Fruit fly (Drosophila melanogaster) whole organism, prepupa: ENCODE measurements around the gene CG3123.
A peak's percentile ranks its signal among the peaks of the same experiment; 100 is the strongest.

ENCODE experiments used
- Blimp-1 ChIP-seq: fragments of 200-800 bp; sonication (Bioruptor generic); optimal IDR thresholded peaks from 3 replicates; lab custom pipeline; 2017; ENCODE audit warnings: missing biosample characterization, missing genetic modification characterization, mild to moderate bottlenecking, moderate library complexity, missing genetic modification reagents
- CG10669 ChIP-seq: fragments of 200-800 bp; sonication (Bioruptor generic); optimal IDR thresholded peaks from 3 replicates; lab custom pipeline; 2018; ENCODE audit warnings: missing biosample characterization, mild to moderate bottlenecking, missing genetic modification characterization, moderate library complexity
- CG3032 ChIP-seq: fragments of 200-800 bp; optimal IDR thresholded peaks from 2 replicates; lab custom pipeline; 2019; ENCODE audit warnings: missing biosample characterization, mild to moderate bottlenecking, missing genetic modification characterization, moderate library complexity
- CG31627 ChIP-seq: fragments of 200-800 bp; sonication (Bioruptor generic); optimal IDR thresholded peaks from 3 replicates; lab custom pipeline; 2016; ENCODE audit warnings: missing biosample characterization, missing genetic modification characterization
- CG3919 ChIP-seq: fragments of 200-800 bp; sonication (Bioruptor generic); optimal IDR thresholded peaks from 3 replicates; lab custom pipeline; 2016; ENCODE audit warnings: missing biosample characterization, missing genetic modification characterization
- CG4318 ChIP-seq: fragments of 200-800 bp; sonication (Bioruptor generic); optimal IDR thresholded peaks from 3 replicates; lab custom pipeline; 2017; ENCODE audit warnings: missing biosample characterization, mild to moderate bottlenecking, missing genetic modification characterization
- CG6163 ChIP-seq: fragments of 200-800 bp; sonication (Bioruptor generic); IDR thresholded peaks from 3 replicates; pipeline ENCODE4 v1.3.6; 2022; ENCODE audit warnings: missing biosample characterization, missing genetic modification characterization
- CG6276 ChIP-seq: fragments of 200-800 bp; sonication (Bioruptor generic); optimal IDR thresholded peaks from 2 replicates; lab custom pipeline; 2017; ENCODE audit warnings: missing biosample characterization, mild to moderate bottlenecking, missing genetic modification characterization
- CG6854 ChIP-seq: fragments of 200-800 bp; sonication (Bioruptor generic); optimal IDR thresholded peaks from 2 replicates; lab custom pipeline; 2017; ENCODE audit warnings: missing biosample characterization, mild to moderate bottlenecking, missing genetic modification characterization
- CG8119 ChIP-seq: fragments of 200-800 bp; sonication (Bioruptor generic); IDR thresholded peaks from 3 replicates; pipeline ENCODE4 v1.3.6; 2022; ENCODE audit warnings: missing biosample characterization, missing genetic modification characterization
- CG8319 ChIP-seq: fragments of 200-800 bp; sonication (Bioruptor generic); optimal IDR thresholded peaks from 3 replicates; lab custom pipeline; 2016; ENCODE audit warnings: missing biosample characterization, missing genetic modification characterization
- Eip75B ChIP-seq: fragments of 200-800 bp; sonication (Bioruptor generic); optimal IDR thresholded peaks from 3 replicates; lab custom pipeline; 2016; ENCODE audit warnings: missing biosample characterization, missing genetic modification characterization
- Eip78C ChIP-seq: fragments of 200-800 bp; sonication (Bioruptor generic); peaks from one replicate; lab custom pipeline; 2016; ENCODE audit warnings: missing biosample characterization, missing genetic modification characterization
- Gug ChIP-seq: fragments of 200-800 bp; sonication (Bioruptor generic); IDR thresholded peaks from 2 replicates; pipeline ENCODE4 v1.3.6; 2022; ENCODE audit warnings: missing biosample characterization, missing genetic modification characterization
- Hr39 ChIP-seq: fragments of 200-800 bp; sonication (Bioruptor generic); optimal IDR thresholded peaks from 2 replicates; lab custom pipeline; 2016; ENCODE audit warnings: missing biosample characterization, missing genetic modification characterization
- OdsH ChIP-seq: fragments of 200-800 bp; sonication (Bioruptor generic); optimal IDR thresholded peaks from 3 replicates; lab custom pipeline; 2016; ENCODE audit warnings: missing biosample characterization, missing genetic modification characterization
- Sox102F ChIP-seq: fragments of 200-800 bp; sonication (Bioruptor generic); optimal IDR thresholded peaks from 2 replicates; lab custom pipeline; 2016; ENCODE audit warnings: missing biosample characterization, mild to moderate bottlenecking, missing genetic modification characterization
- Sox14 ChIP-seq: fragments of 200-800 bp; sonication (Bioruptor generic); optimal IDR thresholded peaks from 3 replicates; lab custom pipeline; 2016; ENCODE audit warnings: missing biosample characterization, missing genetic modification characterization
- Sox15 ChIP-seq: fragments of 200-800 bp; sonication (Bioruptor generic); optimal IDR thresholded peaks from 3 replicates; lab custom pipeline; 2016; ENCODE audit warnings: missing biosample characterization, missing genetic modification characterization
- achi ChIP-seq: fragments of 200-800 bp; sonication (Bioruptor generic); optimal IDR thresholded peaks from 3 replicates; lab custom pipeline; 2016; ENCODE audit warnings: missing biosample characterization, missing genetic modification characterization
- cyc ChIP-seq: fragments of 200-800 bp; sonication (Bioruptor generic); optimal IDR thresholded peaks from 3 replicates; lab custom pipeline; 2016; ENCODE audit warnings: missing biosample characterization, missing genetic modification characterization
- eg ChIP-seq: fragments of 200-800 bp; sonication (Bioruptor generic); IDR thresholded peaks from 3 replicates; pipeline ENCODE4 v1.3.6; 2022; ENCODE audit warnings: missing biosample characterization, missing genetic modification characterization
- fd59A ChIP-seq: fragments of 200-800 bp; sonication (Bioruptor generic); optimal IDR thresholded peaks from 2 replicates; lab custom pipeline; 2017; ENCODE audit warnings: missing biosample characterization, mild to moderate bottlenecking, missing genetic modification characterization, missing genetic modification reagents
- fkh ChIP-seq: fragments of 200-800 bp; sonication (Bioruptor generic); optimal IDR thresholded peaks from 3 replicates; lab custom pipeline; 2017; ENCODE audit warnings: missing biosample characterization, mild to moderate bottlenecking, missing genetic modification characterization, moderate library complexity
- pdm3 ChIP-seq: fragments of 200-800 bp; sonication (Bioruptor generic); optimal IDR thresholded peaks from 3 replicates; lab custom pipeline; 2016; ENCODE audit warnings: missing biosample characterization, missing genetic modification characterization
- svp ChIP-seq: fragments of 200-800 bp; sonication (Bioruptor generic); peaks from one replicate; lab custom pipeline; 2016; ENCODE audit warnings: missing biosample characterization, missing genetic modification characterization
- vri ChIP-seq: fragments of 200-800 bp; sonication (Bioruptor generic); optimal IDR thresholded peaks from 3 replicates; lab custom pipeline; 2016; ENCODE audit warnings: missing biosample characterization, mild to moderate bottlenecking, missing genetic modification characterization

The CG3123 gene

DNA sequence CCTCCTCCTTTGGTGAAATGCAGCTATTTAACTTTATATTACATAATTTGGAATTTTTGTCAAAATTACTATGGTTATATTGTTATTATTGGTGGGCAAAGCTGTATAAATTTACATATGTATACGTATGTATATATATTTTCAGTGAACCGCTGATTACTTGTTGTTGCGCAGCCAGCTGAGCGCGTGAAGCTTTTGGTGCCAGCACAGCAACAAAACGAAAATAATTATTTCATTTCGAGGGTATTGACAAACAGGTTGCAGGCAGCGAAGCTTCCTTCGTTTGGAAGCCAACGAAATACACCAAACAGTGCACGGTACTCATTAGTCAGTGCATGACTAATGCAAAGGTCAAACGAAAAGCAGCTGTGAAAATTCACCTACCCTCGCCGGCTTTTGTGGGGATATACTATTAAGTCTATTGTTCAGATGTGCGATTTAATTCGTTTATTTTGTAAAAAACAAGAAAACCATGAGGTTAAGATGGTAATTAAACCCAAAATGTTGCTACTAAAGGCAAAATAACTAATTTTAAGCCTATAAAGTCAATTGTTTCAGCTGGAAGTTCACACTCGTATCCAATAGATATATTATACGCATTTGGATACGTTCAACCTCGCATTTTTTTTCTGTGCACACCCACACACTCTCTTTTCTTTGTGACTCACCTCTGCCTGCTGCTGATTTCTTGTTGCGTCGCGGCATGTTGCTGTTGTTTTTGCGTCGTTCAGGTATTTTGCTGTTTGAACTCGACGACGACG is 47.8 kb upstream of the CG3123 start (continued):
- TF ChIP-seq CG31627 (peak; percentile 62), Sox102F (GFP tag; lab: Kevin White, UChicago) (peak; percentile 39), Eip75B (peak; percentile 55), eg (GFP tag; lab: Robert Waterston, UW) (peak; percentile 32; the same call in 1 of the 3 replicates), CG3032 (tag; lab: Kevin White, UChicago) (peak; percentile 28), Gug (GFP tag; lab: Robert Waterston, UW) (0 out of 2 replicates have a peak, but pooled peaks have one; percentile 22), CG6276 (GFP tag; lab: Kevin White, UChicago) (peak; percentile 12), OdsH (GFP tag; lab: Kevin White, UChicago) (peak; percentile 63), CG8119 (GFP tag; lab: Robert Waterston, UW) (peak; percentile 70; the same call in 2 of the 3 replicates), achi (peak; percentile 42)

DNA sequence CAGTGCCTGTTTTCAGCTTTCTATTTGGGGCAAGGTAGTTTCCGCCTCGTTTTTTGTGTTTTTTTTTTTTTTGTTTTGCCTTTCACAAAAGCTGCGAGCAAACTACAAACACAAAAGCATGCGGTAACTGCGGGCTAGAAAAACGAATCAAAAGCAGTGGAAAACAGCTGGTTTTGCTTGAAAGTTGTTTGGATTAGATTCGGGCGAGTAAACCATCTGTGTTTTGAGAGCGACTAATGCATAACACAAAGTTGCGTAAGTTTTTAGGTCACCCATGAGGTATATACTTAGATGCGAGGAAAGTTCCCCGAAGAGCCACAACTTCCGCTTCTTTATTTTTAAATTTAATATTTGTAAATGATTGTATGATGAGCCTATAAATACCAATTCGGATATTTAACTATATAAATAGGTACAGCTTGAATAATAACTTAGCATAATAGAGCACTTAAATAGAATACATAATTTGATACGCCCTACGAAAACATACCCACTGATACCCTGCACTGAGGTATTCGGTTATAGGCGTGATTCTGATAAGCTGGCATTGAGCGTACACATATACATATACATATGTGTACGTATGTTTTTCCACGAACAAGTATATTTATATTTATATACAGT is 47.1 kb upstream of the CG3123 start:
- TF ChIP-seq svp (GFP tag; lab: Kevin White, UChicago) (peak; percentile 27), CG6276 (GFP tag; lab: Kevin White, UChicago) (peak; percentile 19), CG8119 (GFP tag; lab: Robert Waterston, UW) (peak; percentile 33; the same call in 1 of the 3 replicates), cyc (GFP tag; lab: Kevin White, UChicago) (no peak), Eip75B (no peak), eg (GFP tag; lab: Robert Waterston, UW) (peak; percentile 4; the same call in 1 of the 3 replicates), fkh (GFP tag; lab: Kevin White, UChicago) (peak; percentile 36)

DNA sequence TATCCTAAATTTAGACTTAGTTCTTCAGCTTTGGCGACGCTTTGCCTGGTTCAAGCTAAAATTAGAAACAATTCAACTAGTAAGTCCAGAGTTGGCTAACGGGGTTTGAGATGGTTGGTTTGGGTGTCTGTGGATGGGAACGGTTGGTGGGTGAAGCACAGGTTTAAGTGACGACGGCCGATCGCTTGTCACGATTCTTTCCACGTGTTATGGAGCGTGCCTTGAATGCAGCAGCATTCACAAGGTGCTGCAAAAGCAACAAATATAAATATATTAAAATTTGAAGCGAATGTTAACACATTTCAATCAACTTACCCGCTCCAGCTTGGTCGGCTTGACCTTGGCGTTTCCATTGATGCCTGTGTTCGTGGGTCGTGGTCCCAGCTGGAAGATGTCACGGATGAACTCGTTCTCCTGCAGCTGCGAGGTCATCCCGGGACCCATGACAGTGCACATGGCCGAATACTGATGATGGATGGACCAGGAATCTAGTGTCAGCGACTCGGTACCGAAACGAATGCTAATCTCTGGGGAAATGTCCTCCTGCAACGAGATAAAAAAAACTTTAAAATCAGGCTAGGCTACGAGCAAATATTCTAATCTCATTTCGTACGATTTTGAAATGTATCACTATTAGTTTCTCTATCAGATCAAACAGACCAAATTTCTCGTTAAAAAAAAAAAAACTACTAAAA is 43.8 kb upstream of the CG3123 start, which contains the start of gene CG8813:
Gene CG8813, plus strand, starts transcription at position 645 of the 695 bp plus-strand sequence.
- TF ChIP-seq CG4318 (GFP tag; lab: Kevin White, UChicago) = no peak
- no peak for TF ChIP-seq Hr39 (GFP tag; lab: Kevin White, UChicago)
- TF ChIP-seq fd59A (GFP tag; lab: Kevin White, UChicago) = no peak
- no peak for TF ChIP-seq Sox14 (GFP tag; lab: Kevin White, UChicago)
- TF ChIP-seq Eip78C (GFP tag; lab: Kevin White, UChicago) = peak; percentile 16
- no peak for TF ChIP-seq Sox15 (GFP tag; lab: Kevin White, UChicago)

DNA sequence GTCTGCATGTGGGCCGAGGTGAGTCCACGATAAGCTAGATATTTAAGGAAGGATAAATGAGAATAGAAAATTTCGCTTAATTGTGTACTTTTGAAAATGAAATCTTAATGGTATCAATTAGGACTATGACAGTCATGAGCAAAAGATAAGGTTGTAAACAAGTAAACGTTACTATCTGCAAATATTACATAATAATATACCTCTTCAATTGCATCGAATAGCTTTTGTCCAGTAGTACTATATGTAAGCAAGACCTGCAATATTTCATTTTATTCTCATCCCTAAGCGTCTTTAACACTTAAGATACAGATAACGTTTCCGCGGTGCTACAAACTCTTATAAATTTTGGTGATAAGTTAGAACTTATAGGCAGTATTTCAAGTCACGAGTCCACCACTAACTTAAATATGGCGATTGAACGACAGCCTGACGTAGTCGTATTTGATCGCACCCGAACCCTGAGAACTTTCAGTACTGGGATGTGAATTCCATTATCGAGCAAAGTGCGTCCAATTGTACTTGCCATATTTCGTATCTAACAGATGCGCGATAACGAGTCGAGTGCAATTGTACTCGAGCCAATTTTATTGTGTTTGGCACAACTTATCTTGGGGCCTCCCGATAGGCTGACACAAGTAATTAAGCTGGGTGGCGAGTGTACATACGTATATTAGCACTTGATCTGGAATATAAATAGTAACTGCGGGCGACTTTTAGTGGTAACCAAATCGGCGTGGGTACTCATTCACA is 40.4 kb upstream of the CG3123 start:
- TF ChIP-seq Eip78C (GFP tag; lab: Kevin White, UChicago) (peak; percentile 42), vri (GFP tag; lab: Kevin White, UChicago) (peak; percentile 70), Blimp-1 (GFP tag; lab: Kevin White, UChicago) (no peak)
- TF ChIP-seq, all 60 proteins: peak for 2

- no peak for TF ChIP-seq pdm3 (GFP tag; lab: Kevin White, UChicago)
- TF ChIP-seq CG10669 = no peak
- no peak for TF ChIP-seq CG6163 (GFP tag; lab: Robert Waterston, UW)
- no peak for TF ChIP-seq CG6854 (GFP tag; lab: Kevin White, UChicago)
- no peak for TF ChIP-seq achi
- no peak for TF ChIP-seq CG8319 (GFP tag; lab: Kevin White, UChicago)
- TF ChIP-seq fkh (GFP tag; lab: Kevin White, UChicago) = peak; percentile 95
- 0 out of 3 replicates have a peak, but pooled peaks have one; percentile 27 for TF ChIP-seq eg (GFP tag; lab: Robert Waterston, UW)
- no peak for TF ChIP-seq CG3919
Observed at dm6 chr2L:2864601-2865000, 39.3 kb upstream of the CG3123 start.
